Worm (Caenorhabditis elegans) whole organism, L1 larva: ENCODE results near the gene R13H4.5.

Experiments used
- C04F5.9 ChIP-seq: sonication (generic microtip); optimal IDR thresholded peaks from 2 replicates; lab custom pipeline; 2016; ENCODE audit warnings: missing genetic modification characterization, missing compliant biosample characterization
- F16B12.6 ChIP-seq: fragments of 150-350 bp; optimal IDR thresholded peaks from 2 replicates; lab custom pipeline; 2014; ENCODE audit warnings: missing biosample characterization, missing genetic modification characterization
- alr-1 ChIP-seq: fragments of 200-800 bp; sonication (Bioruptor generic); optimal IDR thresholded peaks from 2 replicates; lab custom pipeline; 2018; ENCODE audit warnings: borderline replicate concordance, mild to moderate bottlenecking, missing genetic modification characterization, missing compliant biosample characterization
- ama-1 ChIP-seq: fragments of 150-350 bp; optimal IDR thresholded peaks from 2 replicates; lab custom pipeline; 2014
- ceh-8 ChIP-seq: fragments of 200-800 bp; sonication (Bioruptor generic); optimal IDR thresholded peaks from 2 replicates; lab custom pipeline; 2018; ENCODE audit warnings: mild to moderate bottlenecking, missing genetic modification characterization, moderate library complexity, missing compliant biosample characterization
- ces-1 ChIP-seq: fragments of 150-350 bp; optimal IDR thresholded peaks from 2 replicates; lab custom pipeline; 2014; ENCODE audit warnings: missing biosample characterization, missing genetic modification reagents, missing genetic modification characterization
- efl-1 ChIP-seq, 4 experiments: fragments of 150-350 bp; optimal IDR thresholded peaks in 3 of 4; peaks in 1 of 4; 1 replicate in 1 of 4; 2 replicates in 3 of 4; lab custom pipeline; 2014; ENCODE audit warnings: missing biosample characterization in 2 of 4, missing genetic modification characterization in 2 of 4, missing genetic modification reagents in 2 of 4
- efl-3 ChIP-seq: fragments of 200-800 bp; sonication (Bioruptor generic); optimal IDR thresholded peaks from 2 replicates; lab custom pipeline; 2018; ENCODE audit warnings: mild to moderate bottlenecking, missing genetic modification characterization, missing compliant biosample characterization
- egl-27 ChIP-seq, 2 experiments: fragments of 150-350 bp in 1 of 2; sonication (generic microtip); optimal IDR thresholded peaks; 3 replicates each; lab custom pipeline; 2017 to 2018; ENCODE audit warnings: missing biosample characterization in 2 of 2, missing genetic modification characterization in 2 of 2, missing genetic modification reagents in 2 of 2
- fkh-4 ChIP-seq: sonication (generic microtip); optimal IDR thresholded peaks from 2 replicates; lab custom pipeline; 2016; ENCODE audit warnings: missing compliant biosample characterization, missing genetic modification characterization, borderline replicate concordance
- fkh-8 ChIP-seq: sonication (generic microtip); optimal IDR thresholded peaks from 2 replicates; lab custom pipeline; 2016; ENCODE audit warnings: mild to moderate bottlenecking, missing genetic modification characterization, missing compliant biosample characterization
- fos-1 ChIP-seq: fragments of 150-350 bp; optimal IDR thresholded peaks from 2 replicates; lab custom pipeline; 2014; ENCODE audit warnings: missing biosample characterization, missing genetic modification characterization
- hpl-2 ChIP-seq: fragments of 150-350 bp; optimal IDR thresholded peaks from 2 replicates; lab custom pipeline; 2014; ENCODE audit warnings: missing biosample characterization, missing genetic modification reagents, missing genetic modification characterization
- isw-1 ChIP-seq: fragments of 200-800 bp; sonication (Bioruptor generic); IDR thresholded peaks from 2 replicates; pipeline ENCODE4 v1.3.6; 2022; ENCODE audit warnings: missing genetic modification characterization, missing compliant biosample characterization
- jun-1 ChIP-seq: fragments of 150-350 bp; optimal IDR thresholded peaks from 2 replicates; lab custom pipeline; 2014; ENCODE audit warnings: missing biosample characterization, missing genetic modification reagents, missing genetic modification characterization
- lin-14 ChIP-seq: fragments of 200-800 bp; sonication (Bioruptor generic); optimal IDR thresholded peaks from 2 replicates; lab custom pipeline; 2018; ENCODE audit warnings: mild to moderate bottlenecking, missing genetic modification characterization, moderate library complexity, missing compliant biosample characterization
- lin-39 ChIP-seq: fragments of 150-350 bp; optimal IDR thresholded peaks from 2 replicates; lab custom pipeline; 2014; ENCODE audit warnings: missing biosample characterization, missing genetic modification reagents, missing genetic modification characterization
- lir-3 ChIP-seq: sonication (generic microtip); optimal IDR thresholded peaks from 2 replicates; lab custom pipeline; 2016; ENCODE audit warnings: mild to moderate bottlenecking, missing genetic modification characterization, moderate library complexity, missing compliant biosample characterization; ENCODE audit not compliant: poor library complexity
- lsy-2 ChIP-seq, 2 experiments: fragments of 150-350 bp; optimal IDR thresholded peaks; 2 replicates each; lab custom pipeline; 2014; ENCODE audit warnings: missing biosample characterization in 2 of 2, missing genetic modification characterization in 2 of 2
- mdl-1 ChIP-seq, 2 experiments: fragments of 150-350 bp; optimal IDR thresholded peaks; 2 replicates each; lab custom pipeline; 2014 to 2017; ENCODE audit warnings: missing biosample characterization in 2 of 2, missing genetic modification characterization in 2 of 2, inconsistent platforms in 1 of 2
- mep-1 ChIP-seq: fragments of 150-350 bp; optimal IDR thresholded peaks from 2 replicates; lab custom pipeline; 2014; ENCODE audit warnings: missing biosample characterization, missing genetic modification characterization
- nhr-11 ChIP-seq: fragments of 150-350 bp; optimal IDR thresholded peaks from 2 replicates; lab custom pipeline; 2014; ENCODE audit warnings: missing biosample characterization, missing genetic modification characterization
- nhr-20 ChIP-seq: sonication (generic microtip); optimal IDR thresholded peaks from 2 replicates; lab custom pipeline; 2016; ENCODE audit warnings: mild to moderate bottlenecking, missing genetic modification characterization, missing compliant biosample characterization
- nhr-237 ChIP-seq: fragments of 150-350 bp; optimal IDR thresholded peaks from 2 replicates; lab custom pipeline; 2014; ENCODE audit warnings: missing biosample characterization, missing genetic modification characterization
- nhr-28 ChIP-seq: fragments of 150-350 bp; optimal IDR thresholded peaks from 2 replicates; lab custom pipeline; 2014; ENCODE audit warnings: missing biosample characterization, missing genetic modification characterization
- nhr-47 ChIP-seq: sonication (generic microtip); optimal IDR thresholded peaks from 2 replicates; lab custom pipeline; 2016; ENCODE audit warnings: mild to moderate bottlenecking, missing genetic modification characterization, moderate library complexity, missing compliant biosample characterization
- nhr-71 ChIP-seq: sonication (generic microtip); optimal IDR thresholded peaks from 2 replicates; lab custom pipeline; 2016; ENCODE audit warnings: mild to moderate bottlenecking, missing genetic modification characterization, moderate library complexity, missing compliant biosample characterization
- nhr-76 ChIP-seq: sonication (generic microtip); optimal IDR thresholded peaks from 2 replicates; lab custom pipeline; 2017; ENCODE audit warnings: missing biosample characterization, missing genetic modification characterization
- nhr-77 ChIP-seq: fragments of 150-350 bp; optimal IDR thresholded peaks from 2 replicates; lab custom pipeline; 2014; ENCODE audit warnings: missing biosample characterization, missing genetic modification characterization
- nhr-84 ChIP-seq: sonication (generic microtip); optimal IDR thresholded peaks from 2 replicates; lab custom pipeline; 2017; ENCODE audit warnings: missing biosample characterization, missing genetic modification characterization
- nhr-90 ChIP-seq: sonication (generic microtip); optimal IDR thresholded peaks from 2 replicates; lab custom pipeline; 2016; ENCODE audit warnings: mild to moderate bottlenecking, missing genetic modification characterization, missing compliant biosample characterization; ENCODE audit not compliant: poor library complexity
- pax-3 ChIP-seq: fragments of 200-800 bp; sonication (Bioruptor generic); optimal IDR thresholded peaks from 2 replicates; lab custom pipeline; 2018; ENCODE audit warnings: mild to moderate bottlenecking, missing genetic modification characterization, moderate library complexity, missing compliant biosample characterization
- skn-1 ChIP-seq: fragments of 150-350 bp; optimal IDR thresholded peaks from 2 replicates; lab custom pipeline; 2014; ENCODE audit warnings: missing biosample characterization, missing genetic modification characterization
- snpc-4 ChIP-seq: fragments of 150-350 bp; optimal IDR thresholded peaks from 2 replicates; lab custom pipeline; 2014; ENCODE audit warnings: missing biosample characterization, missing genetic modification characterization
- snu-23 ChIP-seq: sonication (generic microtip); optimal IDR thresholded peaks from 2 replicates; lab custom pipeline; 2016; ENCODE audit warnings: missing genetic modification characterization, missing compliant biosample characterization
- sptf-1 ChIP-seq: fragments of 150-350 bp; optimal IDR thresholded peaks from 2 replicates; lab custom pipeline; 2014; ENCODE audit warnings: missing biosample characterization, missing genetic modification characterization
- swsn-7 ChIP-seq: sonication (generic microtip); optimal IDR thresholded peaks from 2 replicates; lab custom pipeline; 2016; ENCODE audit warnings: missing genetic modification characterization, missing compliant biosample characterization
- tbx-2 ChIP-seq: sonication (generic microtip); optimal IDR thresholded peaks from 2 replicates; lab custom pipeline; 2016; ENCODE audit warnings: missing genetic modification characterization, missing compliant biosample characterization
- vab-15 ChIP-seq: sonication (generic microtip); optimal IDR thresholded peaks from 2 replicates; lab custom pipeline; 2017; ENCODE audit warnings: missing genotype, mild to moderate bottlenecking, missing genetic modification characterization, missing compliant biosample characterization
- zag-1 ChIP-seq: fragments of 150-350 bp; optimal IDR thresholded peaks from 2 replicates; lab custom pipeline; 2014; ENCODE audit warnings: missing biosample characterization, missing genetic modification characterization
- ztf-4 ChIP-seq: fragments of 150-350 bp; optimal IDR thresholded peaks from 2 replicates; lab custom pipeline; 2014; ENCODE audit warnings: missing biosample characterization, missing genetic modification characterization

R13H4.5 gene

DNA sequence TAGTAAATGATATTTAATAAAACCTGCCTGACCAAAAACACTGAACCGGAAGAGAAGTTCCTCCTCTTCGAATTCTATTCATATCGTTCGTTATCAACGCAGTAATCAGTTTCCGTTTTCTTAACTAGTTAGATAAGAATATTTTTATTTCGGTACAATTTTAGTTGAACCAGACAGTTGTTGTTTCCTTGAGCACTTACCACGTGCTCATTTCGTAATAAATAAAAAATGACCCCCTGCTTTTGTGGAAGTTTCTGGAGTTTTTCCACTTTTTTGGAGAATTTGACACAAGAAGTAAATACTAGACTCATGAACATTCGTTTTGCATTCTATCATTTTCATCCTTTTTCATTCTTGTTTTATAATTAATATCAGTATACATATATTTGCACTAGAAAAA lies 6.8 kb upstream of the R13H4.5 start (continued):
- peak; percentile 30 for TF ChIP-seq skn-1 (tag; lab: Kevin White, UChicago)
- no peak for TF ChIP-seq ces-1
- no peak for TF ChIP-seq mdl-1 (tag; optimal IDR thresholded peaks at IDR 0.05; lab: Kevin White, UChicago)

DNA sequence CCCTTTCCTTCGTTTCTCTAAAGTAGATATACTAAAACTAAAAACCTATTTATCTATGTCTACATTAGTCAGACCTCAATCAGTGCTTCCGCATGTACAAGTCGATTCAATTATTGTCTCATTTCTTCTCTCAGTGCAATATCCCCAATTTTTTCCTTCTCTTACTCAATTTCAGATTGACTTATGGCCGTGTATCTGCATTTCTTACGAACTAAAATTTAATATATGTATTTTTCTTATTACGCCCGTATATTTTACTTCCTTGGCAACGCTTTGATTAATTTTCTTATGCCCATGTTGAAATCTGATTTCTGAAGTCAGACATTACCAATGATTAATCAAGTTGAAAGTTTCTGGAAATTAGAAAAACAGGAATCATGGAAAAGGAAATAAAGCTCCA lies 5.6 kb upstream of the R13H4.5 start:
- TF ChIP-seq snu-23 (no peak), sptf-1 (tag; lab: Kevin White, UChicago) (no peak), swsn-7 (tag; lab: Kevin White, UChicago) (peak; percentile 29), mep-1 (tag; lab: Kevin White, UChicago) (no peak), nhr-77 (no peak), hpl-2 (GFP tag; lab: Kevin White, UChicago) (no peak), lsy-2 (tag; optimal IDR thresholded peaks at IDR 0.05; lab: Kevin White, UChicago) (peak; percentile 1 to 20), nhr-71 (peak; percentile 64), tbx-2 (peak; percentile 27), pax-3 (no peak), C04F5.9 (no peak), nhr-28 (tag; lab: Kevin White, UChicago) (no peak), alr-1 (tag; lab: Kevin White, UChicago) (no peak), nhr-84 (tag; lab: Kevin White, UChicago) (no peak), zag-1 (tag; lab: Kevin White, UChicago) (no peak), ztf-4 (tag; lab: Kevin White, UChicago) (no peak), fkh-8 (tag; lab: Kevin White, UChicago) (peak; percentile 82), egl-27 (tag; optimal IDR thresholded peaks at IDR 0.05; lab: Kevin White, UChicago) (no peak), vab-15 (tag; lab: Kevin White, UChicago) (no peak), ama-1 (lab: Kevin White, UChicago) (no peak), nhr-237 (tag; lab: Kevin White, UChicago) (peak; percentile 54), nhr-90 (tag; lab: Kevin White, UChicago) (no peak), F16B12.6 (tag; lab: Kevin White, UChicago) (no peak), snpc-4 (tag; lab: Kevin White, UChicago) (no peak), nhr-47 (tag; lab: Kevin White, UChicago) (peak; percentile 60), nhr-11 (tag; lab: Kevin White, UChicago) (peak; percentile 54), nhr-20 (peak; percentile 20), isw-1 (GFP tag; lab: Robert Waterston, UW) (no peak), fos-1 (tag; lab: Kevin White, UChicago) (no peak), ces-1 (no peak), lin-14 (GFP tag; lab: Kevin White, UChicago) (peak; percentile 75)

DNA sequence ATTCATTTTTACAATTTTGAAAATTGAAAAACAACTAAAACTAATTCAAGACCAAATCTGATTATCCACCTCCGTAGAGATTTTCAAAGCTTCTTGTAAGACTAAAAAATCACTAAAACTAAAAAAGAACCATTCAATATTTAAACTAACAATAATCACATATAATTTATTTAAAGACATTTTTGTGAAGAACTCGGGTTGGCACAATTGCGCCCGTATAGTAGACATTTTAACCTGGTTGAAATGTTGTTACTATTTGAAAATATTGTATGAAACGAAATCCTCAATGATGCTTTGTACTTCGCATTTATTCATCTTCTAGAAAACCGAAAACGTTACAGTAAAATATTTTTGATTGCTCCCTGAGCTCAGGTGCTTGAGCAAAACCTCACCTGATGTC lies 4.5 kb upstream of the R13H4.5 start:
- no peak for TF ChIP-seq lin-39 (tag; lab: Kevin White, UChicago)
- TF ChIP-seq swsn-7 (tag; lab: Kevin White, UChicago), result no peak
- no peak for TF ChIP-seq efl-3 (GFP tag; lab: Kevin White, UChicago)
- no peak for TF ChIP-seq nhr-237 (tag; lab: Kevin White, UChicago)
- TF ChIP-seq ceh-8, result no peak
- no peak for TF ChIP-seq jun-1 (tag; lab: Kevin White, UChicago)
- TF ChIP-seq fkh-4 (tag; lab: Kevin White, UChicago), result no peak

DNA sequence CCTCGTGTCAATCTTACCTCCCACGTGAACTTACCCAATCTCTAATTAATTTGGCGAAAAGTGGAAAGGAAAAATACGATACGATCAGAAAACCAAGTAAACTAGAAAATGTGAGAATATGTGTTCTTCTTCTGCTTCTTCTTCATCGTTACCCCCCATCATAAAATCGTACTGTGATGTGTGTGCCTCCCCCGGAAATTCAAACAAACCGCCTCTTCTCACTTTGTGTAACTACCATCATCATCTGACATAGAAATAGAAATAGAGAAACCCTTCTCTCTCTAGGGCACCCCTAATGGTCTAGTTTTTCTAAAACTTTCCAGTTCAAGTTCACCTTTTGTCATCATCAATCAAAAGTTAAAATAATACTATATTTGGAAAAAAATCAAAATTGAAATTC lies 2.7 kb upstream of the R13H4.5 start:
- TF ChIP-seq nhr-76 (tag; lab: Kevin White, UChicago), result no peak
- TF ChIP-seq lir-3, result no peak
- TF ChIP-seq efl-1 (optimal IDR thresholded peaks at IDR 0.05; lab: Kevin White, UChicago), result no peak
- TF ChIP-seq efl-1 (GFP tag; optimal IDR thresholded peaks at IDR 0.05 in 1 of 2; lab: Kevin White, UChicago), result peak in 1 of 2 experiments; percentile 38
